Fruit fly (Drosophila melanogaster) whole organism, embryonic: ENCODE measurements around the gene LysRS.

Source experiments
- CG11504 ChIP-seq: fragments of 200-800 bp; sonication (Bioruptor generic); optimal IDR thresholded peaks from 3 replicates; lab custom pipeline; 2019; ENCODE audit warnings: missing biosample characterization, mild to moderate bottlenecking, missing genetic modification characterization, moderate library complexity
- CG11560 ChIP-seq: fragments of 200-800 bp; sonication (Bioruptor generic); IDR thresholded peaks from 3 replicates; pipeline ENCODE4 v1.3.6; 2022; ENCODE audit warnings: missing biosample characterization, missing genetic modification characterization
- CG1233 ChIP-seq: fragments of 200-800 bp; sonication (Bioruptor generic); optimal IDR thresholded peaks from 4 replicates; lab custom pipeline; 2018; ENCODE audit warnings: missing biosample characterization, mild to moderate bottlenecking, missing genetic modification characterization
- CG13123 ChIP-seq: fragments of 200-800 bp; sonication (Bioruptor generic); optimal IDR thresholded peaks from 2 replicates; lab custom pipeline; 2016; ENCODE audit warnings: missing biosample characterization, missing genetic modification characterization
- CG13894 ChIP-seq: fragments of 200-800 bp; sonication (Bioruptor generic); optimal IDR thresholded peaks from 3 replicates; lab custom pipeline; 2018; ENCODE audit warnings: missing biosample characterization, mild to moderate bottlenecking, missing genetic modification characterization, moderate library complexity
- CG14050 ChIP-seq: fragments of 200-800 bp; sonication (Bioruptor generic); IDR thresholded peaks from 3 replicates; pipeline ENCODE4 v1.3.6; 2022; ENCODE audit warnings: missing biosample characterization, missing genetic modification characterization
- CG15269 ChIP-seq: fragments of 200-800 bp; sonication (Bioruptor generic); optimal IDR thresholded peaks from 2 replicates; lab custom pipeline; 2018; ENCODE audit warnings: missing biosample characterization, mild to moderate bottlenecking, missing genetic modification characterization, moderate library complexity
- CG15601 ChIP-seq: fragments of 200-800 bp; sonication (Bioruptor generic); optimal IDR thresholded peaks from 3 replicates; lab custom pipeline; 2019; ENCODE audit warnings: missing biosample characterization, mild to moderate bottlenecking, missing genetic modification characterization, moderate library complexity
- CG1647 ChIP-seq: fragments of 200-800 bp; sonication (Bioruptor generic); optimal IDR thresholded peaks from 3 replicates; lab custom pipeline; 2016; ENCODE audit warnings: missing biosample characterization, missing genetic modification characterization
- CG17328 ChIP-seq: fragments of 200-800 bp; sonication (Bioruptor generic); IDR thresholded peaks from 2 replicates; pipeline ENCODE4 v1.3.6; 2022; ENCODE audit warnings: missing biosample characterization, missing genetic modification characterization
- CG18599 ChIP-seq: fragments of 200-800 bp; sonication (Bioruptor generic); optimal IDR thresholded peaks from 3 replicates; lab custom pipeline; 2017; ENCODE audit warnings: missing biosample characterization, missing genetic modification characterization, mild to moderate bottlenecking, moderate library complexity, missing genetic modification reagents
- CG30020 ChIP-seq: fragments of 200-800 bp; optimal IDR thresholded peaks from 2 replicates; lab custom pipeline; 2019; ENCODE audit warnings: missing biosample characterization, mild to moderate bottlenecking, missing genetic modification characterization, moderate library complexity
- CG30403 ChIP-seq: fragments of 200-800 bp; sonication (Bioruptor generic); optimal IDR thresholded peaks from 3 replicates; lab custom pipeline; 2016; ENCODE audit warnings: missing biosample characterization, missing genetic modification characterization
- CG3847 ChIP-seq: fragments of 200-800 bp; sonication (Bioruptor generic); IDR thresholded peaks from 2 replicates; pipeline ENCODE4 v1.3.6; 2022; ENCODE audit warnings: missing biosample characterization, missing genetic modification characterization
- CG6254 ChIP-seq: fragments of 200-800 bp; sonication (Bioruptor generic); optimal IDR thresholded peaks from 3 replicates; lab custom pipeline; 2017; ENCODE audit warnings: mild to moderate bottlenecking, missing biosample characterization, missing genetic modification reagents, missing genetic modification characterization
- CG7271 ChIP-seq: fragments of 200-800 bp; sonication (Bioruptor generic); optimal IDR thresholded peaks from 2 replicates; lab custom pipeline; 2018; ENCODE audit warnings: missing biosample characterization, mild to moderate bottlenecking, missing genetic modification characterization, moderate library complexity
- CG8281 ChIP-seq: fragments of 200-800 bp; sonication (Bioruptor generic); optimal IDR thresholded peaks from 2 replicates; lab custom pipeline; 2018; ENCODE audit warnings: missing biosample characterization, mild to moderate bottlenecking, missing genetic modification characterization, moderate library complexity
- CG9727 ChIP-seq: fragments of 200-800 bp; sonication (Bioruptor generic); optimal IDR thresholded peaks from 3 replicates; lab custom pipeline; 2017; ENCODE audit warnings: missing biosample characterization, mild to moderate bottlenecking, missing genetic modification characterization
- CG9876 ChIP-seq: fragments of 200-800 bp; sonication (Bioruptor generic); optimal IDR thresholded peaks from 2 replicates; lab custom pipeline; 2016; ENCODE audit warnings: missing biosample characterization, missing genetic modification characterization
- CG9932 ChIP-seq: fragments of 200-800 bp; sonication (Bioruptor generic); IDR thresholded peaks from 2 replicates; pipeline ENCODE4 v1.3.6; 2022; ENCODE audit warnings: missing biosample characterization, missing genetic modification characterization
- Dad ChIP-seq: fragments of 200-800 bp; sonication (Bioruptor generic); optimal IDR thresholded peaks from 3 replicates; lab custom pipeline; 2016; ENCODE audit warnings: missing biosample characterization, missing genetic modification characterization
- Dek ChIP-seq: fragments of 200-800 bp; sonication (Bioruptor generic); optimal IDR thresholded peaks from 3 replicates; lab custom pipeline; 2019; ENCODE audit warnings: missing biosample characterization, mild to moderate bottlenecking, missing genetic modification characterization, moderate library complexity
- Dfd ChIP-seq, 2 experiments: fragments of >200 bp; optimal IDR thresholded peaks; 2 replicates each; lab custom pipeline; 2017; ENCODE audit warnings: missing biosample characterization in 2 of 2, missing genetic modification characterization in 2 of 2
- E2f2 ChIP-seq: fragments of 200-800 bp; sonication (Bioruptor generic); IDR thresholded peaks from 2 replicates; pipeline ENCODE4 v1.3.6; 2022; ENCODE audit warnings: missing biosample characterization, missing genetic modification characterization
- H2.0 ChIP-seq: fragments of 200-800 bp; sonication (Bioruptor generic); IDR thresholded peaks from 2 replicates; pipeline ENCODE4 v1.3.6; 2022; ENCODE audit warnings: missing biosample characterization, missing genetic modification characterization
- Hr78 ChIP-seq, 2 experiments: fragments of 200-800 bp in 1 of 2; fragments of >200 bp in 1 of 2; sonication (Bioruptor generic) in 1 of 2; optimal IDR thresholded peaks; 2 replicates each; lab custom pipeline; 2017 to 2019; ENCODE audit warnings: missing biosample characterization in 2 of 2, missing genetic modification characterization in 2 of 2, mild to moderate bottlenecking in 1 of 2, moderate library complexity in 1 of 2
- Med ChIP-seq: fragments of 200-800 bp; sonication (Bioruptor generic); peaks from one replicate; lab custom pipeline; 2016; ENCODE audit warnings: missing biosample characterization, missing genetic modification characterization, mild to moderate bottlenecking, inconsistent platforms, moderate library complexity
- Mrtf ChIP-seq: fragments of 200-800 bp; sonication (Bioruptor generic); IDR thresholded peaks from 3 replicates; pipeline ENCODE4 v1.3.6; 2022; ENCODE audit warnings: missing biosample characterization, missing genetic modification characterization
- NFAT ChIP-seq: fragments of 200-800 bp; sonication (Bioruptor generic); IDR thresholded peaks from 2 replicates; pipeline ENCODE4 v1.3.6; 2022; ENCODE audit warnings: missing biosample characterization, missing genetic modification characterization
- Sox100B ChIP-seq: fragments of 200-800 bp; sonication (Bioruptor generic); optimal IDR thresholded peaks from 3 replicates; lab custom pipeline; 2018; ENCODE audit warnings: missing biosample characterization, mild to moderate bottlenecking, missing genetic modification characterization
- Ssrp ChIP-seq: fragments of 200-800 bp; sonication (Bioruptor generic); optimal IDR thresholded peaks from 2 replicates; lab custom pipeline; 2018; ENCODE audit warnings: missing biosample characterization, mild to moderate bottlenecking, missing genetic modification characterization, moderate library complexity
- Stat92E ChIP-seq, 3 experiments: fragments of >200 bp in 2 of 3; fragments of 200-800 bp in 1 of 3; sonication (Bioruptor generic) in 1 of 3; optimal IDR thresholded peaks; 2 replicates each; lab custom pipeline; 2017 to 2019; ENCODE audit warnings: missing biosample characterization in 3 of 3, missing genetic modification characterization in 3 of 3, mild to moderate bottlenecking in 1 of 3, moderate library complexity in 1 of 3
- Xrp1 ChIP-seq: fragments of 200-800 bp; sonication (Bioruptor generic); IDR thresholded peaks from 2 replicates; pipeline ENCODE4 v1.3.6; 2022; ENCODE audit warnings: missing biosample characterization, missing genetic modification characterization
- abd-A ChIP-seq: fragments of 200-800 bp; sonication (Bioruptor generic); optimal IDR thresholded peaks from 3 replicates; lab custom pipeline; 2019; ENCODE audit warnings: missing biosample characterization, mild to moderate bottlenecking, missing genetic modification characterization, moderate library complexity
- aop ChIP-seq: fragments of 200-800 bp; sonication (Bioruptor generic); IDR thresholded peaks from 2 replicates; pipeline ENCODE4 v1.3.6; 2022; ENCODE audit warnings: missing biosample characterization, missing genetic modification characterization
- ara ChIP-seq: fragments of 200-800 bp; sonication (Bioruptor generic); IDR thresholded peaks from 2 replicates; pipeline ENCODE4 v1.3.6; 2022; ENCODE audit warnings: missing biosample characterization, missing genetic modification characterization
- bsh ChIP-seq, 2 experiments: fragments of 200-800 bp; sonication (Bioruptor generic); optimal IDR thresholded peaks; 2 replicates each; lab custom pipeline; 2017 to 2018; ENCODE audit warnings: mild to moderate bottlenecking in 2 of 2, missing biosample characterization in 2 of 2, missing genetic modification characterization in 2 of 2, moderate library complexity in 1 of 2
- caup ChIP-seq: fragments of 200-800 bp; sonication (Bioruptor generic); optimal IDR thresholded peaks from 3 replicates; lab custom pipeline; 2017; ENCODE audit warnings: missing biosample characterization, mild to moderate bottlenecking, missing genetic modification characterization, moderate library complexity; ENCODE audit not compliant: severe bottlenecking
- cwo ChIP-seq: fragments of 200-800 bp; sonication (Bioruptor generic); optimal IDR thresholded peaks from 3 replicates; lab custom pipeline; 2017; ENCODE audit warnings: missing biosample characterization, missing genetic modification characterization, mild to moderate bottlenecking, moderate library complexity, missing genetic modification reagents
- dimm ChIP-seq: fragments of 200-800 bp; sonication (Bioruptor generic); IDR thresholded peaks from 2 replicates; pipeline ENCODE4 v1.3.6; 2022; ENCODE audit warnings: missing biosample characterization, missing genetic modification characterization
- gem ChIP-seq: fragments of 200-800 bp; sonication (Bioruptor generic); optimal IDR thresholded peaks from 2 replicates; lab custom pipeline; 2019; ENCODE audit warnings: missing biosample characterization, mild to moderate bottlenecking, missing genetic modification characterization, moderate library complexity
- gsb-n ChIP-seq: fragments of 200-800 bp; sonication (Bioruptor generic); optimal IDR thresholded peaks from 3 replicates; lab custom pipeline; 2018; ENCODE audit warnings: missing biosample characterization, mild to moderate bottlenecking, missing genetic modification characterization
- hb ChIP-seq: fragments of 200-800 bp; sonication (Bioruptor generic); IDR thresholded peaks from 3 replicates; pipeline ENCODE4 v1.3.6; 2022; ENCODE audit warnings: missing biosample characterization, missing genetic modification characterization; ENCODE audit not compliant: partially characterized antibody
- hth ChIP-seq: fragments of >200 bp; optimal IDR thresholded peaks from 2 replicates; lab custom pipeline; 2017; ENCODE audit warnings: inconsistent platforms
- kah ChIP-seq: fragments of 200-800 bp; sonication (Bioruptor generic); optimal IDR thresholded peaks from 2 replicates; lab custom pipeline; 2018; ENCODE audit warnings: missing biosample characterization, mild to moderate bottlenecking, missing genetic modification characterization
- kay ChIP-seq: fragments of 200-800 bp; sonication (Bioruptor generic); optimal IDR thresholded peaks from 2 replicates; lab custom pipeline; 2016; ENCODE audit warnings: missing biosample characterization, missing genetic modification characterization
- nerfin-1 ChIP-seq: fragments of 200-800 bp; sonication (Bioruptor generic); optimal IDR thresholded peaks from 3 replicates; lab custom pipeline; 2019; ENCODE audit warnings: missing biosample characterization, mild to moderate bottlenecking, missing genetic modification characterization, moderate library complexity
- pzg ChIP-seq: fragments of 200-800 bp; sonication (Bioruptor generic); optimal IDR thresholded peaks from 3 replicates; lab custom pipeline; 2018; ENCODE audit warnings: missing biosample characterization, mild to moderate bottlenecking, missing genetic modification characterization, moderate library complexity
- sqz ChIP-seq: fragments of 200-800 bp; sonication (Bioruptor generic); optimal IDR thresholded peaks from 3 replicates; lab custom pipeline; 2018; ENCODE audit warnings: missing biosample characterization, mild to moderate bottlenecking, missing genetic modification characterization
- vfl ChIP-seq: fragments of 200-800 bp; sonication (Bioruptor generic); optimal IDR thresholded peaks from 2 replicates; lab custom pipeline; 2016; ENCODE audit warnings: missing biosample characterization, missing genetic modification characterization

Gene LysRS

dm6 chrX:9652006-9652405, 43.3 kb upstream of the LysRS start (continued):
- TF ChIP-seq CG3847 (GFP tag; lab: Robert Waterston, UW) (peak; percentile 23; the same call in 1 of the 2 replicates), CG15601 (tag; lab: Kevin White, UChicago) (peak; percentile 44), gem (tag; lab: Kevin White, UChicago) (peak; percentile 68), Xrp1 (GFP tag; lab: Robert Waterston, UW) (peak; percentile 70), ara (GFP tag; lab: Robert Waterston, UW) (no peak; the same call in 1 of the 2 replicates), CG1233 (GFP tag; lab: Kevin White, UChicago) (peak; percentile 52), CG8281 (tag; lab: Kevin White, UChicago) (peak; percentile 24), CG17328 (peak; percentile 62), E2f2 (peak; percentile 26; the same call in 1 of the 2 replicates), Ssrp (tag; lab: Kevin White, UChicago) (peak; percentile 65), CG9932 (GFP tag; lab: Robert Waterston, UW) (peak; percentile 32; the same call in 1 of the 2 replicates), CG13123 (GFP tag; lab: Kevin White, UChicago) (no peak), CG30020 (no peak), vfl (no peak), Dfd (GFP tag; optimal IDR thresholded peaks at IDR 0.05; lab: Kevin White, UChicago) (no peak), hth (no peak), CG18599 (GFP tag; lab: Kevin White, UChicago) (peak; percentile 25), nerfin-1 (peak; percentile 38), Hr78 (GFP tag; optimal IDR thresholded peaks at IDR 0.05; lab: Kevin White, UChicago) (peak in 1 of 2 experiments; percentile 36), kah (peak; percentile 48), sqz (GFP tag; lab: Kevin White, UChicago) (peak; percentile 4), CG13894 (tag; lab: Kevin White, UChicago) (no peak), CG14050 (GFP tag; lab: Robert Waterston, UW) (peak; percentile 47; the same call in 2 of the 3 replicates), Mrtf (peak; percentile 62; the same call in 1 of the 3 replicates), kay (GFP tag; lab: Kevin White, UChicago) (no peak), Dek (tag; lab: Kevin White, UChicago) (peak; percentile 48), dimm (GFP tag; lab: Robert Waterston, UW) (peak; percentile 52), CG30403 (GFP tag; lab: Kevin White, UChicago) (peak; percentile 46), bsh (GFP tag; optimal IDR thresholded peaks at IDR 0.05; lab: Kevin White, UChicago) (peak in 1 of 2 experiments; percentile 70), pzg (GFP tag; lab: Kevin White, UChicago) (no peak), aop (GFP tag; lab: Robert Waterston, UW) (no peak), caup (GFP tag; lab: Kevin White, UChicago) (peak; percentile 29), CG11504 (tag; lab: Kevin White, UChicago) (peak; percentile 80), CG6254 (GFP tag; lab: Kevin White, UChicago) (no peak), Sox100B (GFP tag; lab: Kevin White, UChicago) (peak; percentile 37), Dad (GFP tag; lab: Kevin White, UChicago) (no peak), gsb-n (tag; lab: Kevin White, UChicago) (peak; percentile 31), CG15269 (peak; percentile 69), Med (GFP tag; lab: Kevin White, UChicago) (peak; percentile 84), CG9727 (GFP tag; lab: Kevin White, UChicago) (peak; percentile 3), CG1647 (GFP tag; lab: Kevin White, UChicago) (no peak), H2.0 (peak; percentile 51; the same call in 1 of the 2 replicates), CG11560 (tag; lab: Robert Waterston, UW) (no peak), CG9876 (no peak), cwo (GFP tag; lab: Kevin White, UChicago) (peak; percentile 18), abd-A (tag; lab: Kevin White, UChicago) (peak; percentile 45), Stat92E (GFP tag; optimal IDR thresholded peaks at IDR 0.05; lab: Kevin White, UChicago) (no peak), hb (GFP tag; lab: Robert Waterston, UW) (no peak), NFAT (GFP tag; lab: Robert Waterston, UW) (no peak), CG7271 (tag; lab: Kevin White, UChicago) (no peak)
